Fruit fly (Drosophila melanogaster) whole organism, embryonic: Measurements from ENCODE around the gene CG16959.

ENCODE experiments used
- B-H1 ChIP-seq: fragments of 200-800 bp; sonication (Bioruptor generic); IDR thresholded peaks from 3 replicates; pipeline ENCODE4 v1.3.6; 2022; ENCODE audit warnings: missing biosample characterization, missing genetic modification characterization
- Bteb2 ChIP-seq: fragments of 200-800 bp; sonication (Bioruptor generic); optimal IDR thresholded peaks from 2 replicates; lab custom pipeline; 2016; ENCODE audit warnings: missing biosample characterization, missing genetic modification characterization
- CG1024 ChIP-seq: fragments of 200-800 bp; sonication (Bioruptor generic); IDR thresholded peaks from 2 replicates; pipeline ENCODE4 v1.3.6; 2022; ENCODE audit warnings: missing biosample characterization, missing genetic modification characterization
- CG11456 ChIP-seq: fragments of 200-800 bp; sonication (Bioruptor generic); IDR thresholded peaks from 3 replicates; pipeline ENCODE4 v1.3.6; 2022; ENCODE audit warnings: missing biosample characterization, missing genetic modification characterization
- CG12219 ChIP-seq: fragments of 200-800 bp; sonication (Bioruptor generic); optimal IDR thresholded peaks from 3 replicates; lab custom pipeline; 2018; ENCODE audit warnings: missing biosample characterization, mild to moderate bottlenecking, missing genetic modification characterization
- CG12391 ChIP-seq: fragments of 200-800 bp; sonication (Bioruptor generic); optimal IDR thresholded peaks from 3 replicates; lab custom pipeline; 2018; ENCODE audit warnings: missing biosample characterization, mild to moderate bottlenecking, missing genetic modification characterization, moderate library complexity
- CG12659 ChIP-seq: fragments of 200-800 bp; sonication (Bioruptor generic); optimal IDR thresholded peaks from 3 replicates; lab custom pipeline; 2017; ENCODE audit warnings: mild to moderate bottlenecking, missing biosample characterization, missing genetic modification reagents, missing genetic modification characterization
- CG12769 ChIP-seq: fragments of 200-800 bp; sonication (Bioruptor generic); optimal IDR thresholded peaks from 2 replicates; lab custom pipeline; 2019; ENCODE audit warnings: missing biosample characterization, mild to moderate bottlenecking, missing genetic modification characterization, moderate library complexity
- CG13424 ChIP-seq: fragments of 200-800 bp; sonication (Bioruptor generic); optimal IDR thresholded peaks from 2 replicates; lab custom pipeline; 2019; ENCODE audit warnings: missing biosample characterization, mild to moderate bottlenecking, missing genetic modification characterization, moderate library complexity
- CG14050 ChIP-seq: fragments of 200-800 bp; sonication (Bioruptor generic); IDR thresholded peaks from 3 replicates; pipeline ENCODE4 v1.3.6; 2022; ENCODE audit warnings: missing biosample characterization, missing genetic modification characterization
- CG1529 ChIP-seq: fragments of 200-800 bp; sonication (Bioruptor generic); optimal IDR thresholded peaks from 3 replicates; lab custom pipeline; 2018; ENCODE audit warnings: missing biosample characterization, missing genetic modification characterization
- CG16779 ChIP-seq: fragments of 200-800 bp; sonication (Bioruptor generic); IDR thresholded peaks from 2 replicates; pipeline ENCODE4 v1.3.6; 2022; ENCODE audit warnings: missing biosample characterization, missing genetic modification characterization
- CG17186 ChIP-seq: fragments of 200-800 bp; sonication (Bioruptor generic); optimal IDR thresholded peaks from 3 replicates; lab custom pipeline; 2017; ENCODE audit warnings: missing biosample characterization, missing genetic modification reagents, missing genetic modification characterization
- CG32767 ChIP-seq: fragments of 200-800 bp; sonication (Bioruptor generic); IDR thresholded peaks from 2 replicates; pipeline ENCODE4 v1.3.6; 2022; ENCODE audit warnings: missing biosample characterization, missing genetic modification characterization
- CG32772 ChIP-seq: fragments of 200-800 bp; sonication (Bioruptor generic); IDR thresholded peaks from 2 replicates; pipeline ENCODE4 v1.3.6; 2022; ENCODE audit warnings: missing biosample characterization, missing genetic modification characterization
- CG3281 ChIP-seq: fragments of 200-800 bp; sonication (Bioruptor generic); optimal IDR thresholded peaks from 3 replicates; lab custom pipeline; 2017; ENCODE audit warnings: missing biosample characterization, mild to moderate bottlenecking, missing genetic modification characterization
- CG3726 ChIP-seq: fragments of 200-800 bp; sonication (Bioruptor generic); IDR thresholded peaks from 3 replicates; pipeline ENCODE4, ENCODE4 v1.3.6; 2022; ENCODE audit warnings: missing biosample characterization, missing genetic modification characterization
- CG4820 ChIP-seq: fragments of 200-800 bp; sonication (Bioruptor generic); optimal IDR thresholded peaks from 3 replicates; lab custom pipeline; 2016; ENCODE audit warnings: missing biosample characterization, missing genetic modification characterization
- CG7357 ChIP-seq: fragments of 200-800 bp; sonication (Bioruptor generic); IDR thresholded peaks from 3 replicates; pipeline ENCODE4 v1.3.6; 2022; ENCODE audit warnings: missing biosample characterization, missing genetic modification characterization
- CG7556 ChIP-seq: fragments of 200-800 bp; sonication (Bioruptor generic); optimal IDR thresholded peaks from 2 replicates; lab custom pipeline; 2017; ENCODE audit warnings: missing biosample characterization, mild to moderate bottlenecking, missing genetic modification characterization
- CG8478 ChIP-seq: fragments of >200 bp; optimal IDR thresholded peaks from 2 replicates; lab custom pipeline; 2018
- Dll ChIP-seq: fragments of 200-800 bp; sonication (Bioruptor generic); IDR thresholded peaks from 4 replicates; pipeline ENCODE4 v1.3.6; 2022; ENCODE audit warnings: missing biosample characterization, missing genetic modification characterization; ENCODE audit not compliant: partially characterized antibody
- Drgx ChIP-seq: fragments of 200-800 bp; sonication (Bioruptor generic); IDR thresholded peaks from 2 replicates; pipeline ENCODE4 v1.3.6; 2022; ENCODE audit warnings: missing biosample characterization, missing genetic modification characterization
- Fer2 ChIP-seq: fragments of 200-800 bp; sonication (Bioruptor generic); optimal IDR thresholded peaks from 2 replicates; lab custom pipeline; 2018; ENCODE audit warnings: missing biosample characterization, mild to moderate bottlenecking, missing genetic modification characterization, moderate library complexity
- Gug ChIP-seq: fragments of 200-800 bp; sonication (Bioruptor generic); IDR thresholded peaks from 4 replicates; pipeline ENCODE4 v1.3.6; 2022; ENCODE audit warnings: missing biosample characterization, missing genetic modification characterization
- Hmr ChIP-seq: fragments of 200-800 bp; sonication (Bioruptor generic); optimal IDR thresholded peaks from 3 replicates; lab custom pipeline; 2017; ENCODE audit warnings: mild to moderate bottlenecking, missing biosample characterization, missing genetic modification reagents, missing genetic modification characterization
- Kr ChIP-seq: fragments of 200-800 bp; sonication (Bioruptor generic); optimal IDR thresholded peaks from 2 replicates; lab custom pipeline; 2017; ENCODE audit warnings: missing biosample characterization, mild to moderate bottlenecking, missing genetic modification characterization
- NC2β ChIP-seq: fragments of 200-800 bp; sonication (Bioruptor generic); optimal IDR thresholded peaks from 2 replicates; lab custom pipeline; 2016; ENCODE audit warnings: missing biosample characterization, missing genetic modification characterization
- Stat92E ChIP-seq, 3 experiments: fragments of >200 bp in 2 of 3; fragments of 200-800 bp in 1 of 3; sonication (Bioruptor generic) in 1 of 3; optimal IDR thresholded peaks; 2 replicates each; lab custom pipeline; 2017 to 2019; ENCODE audit warnings: missing biosample characterization in 3 of 3, missing genetic modification characterization in 3 of 3, mild to moderate bottlenecking in 1 of 3, moderate library complexity in 1 of 3
- Trl ChIP-seq, 3 experiments: fragments of >200 bp in 2 of 3; fragments of 200-800 bp in 1 of 3; sonication (Bioruptor generic) in 1 of 3; optimal IDR thresholded peaks; 2 replicates in 1 of 3; 3 replicates in 2 of 3; lab custom pipeline; 2016 to 2017; ENCODE audit warnings: missing biosample characterization in 1 of 3, missing genetic modification characterization in 1 of 3
- Usf ChIP-seq: fragments of 200-800 bp; sonication (Bioruptor generic); optimal IDR thresholded peaks from 2 replicates; lab custom pipeline; 2017; ENCODE audit warnings: missing genotype, missing biosample characterization, missing genetic modification characterization
- da ChIP-seq: fragments of 200-800 bp; sonication (Bioruptor generic); optimal IDR thresholded peaks from 2 replicates; lab custom pipeline; 2016; ENCODE audit warnings: missing biosample characterization, missing genetic modification characterization
- dpn ChIP-seq, 2 experiments: fragments of 200-800 bp; sonication (Bioruptor generic); optimal IDR thresholded peaks; 3 replicates each; lab custom pipeline; 2016; ENCODE audit warnings: missing biosample characterization in 2 of 2, missing genetic modification characterization in 2 of 2
- ewg ChIP-seq: fragments of 200-800 bp; sonication (Bioruptor generic); optimal IDR thresholded peaks from 3 replicates; lab custom pipeline; 2017; ENCODE audit warnings: mild to moderate bottlenecking, missing biosample characterization, missing genetic modification reagents, missing genetic modification characterization
- gem ChIP-seq: fragments of 200-800 bp; sonication (Bioruptor generic); optimal IDR thresholded peaks from 2 replicates; lab custom pipeline; 2019; ENCODE audit warnings: missing biosample characterization, mild to moderate bottlenecking, missing genetic modification characterization, moderate library complexity
- mirr ChIP-seq: fragments of 200-800 bp; sonication (Bioruptor generic); optimal IDR thresholded peaks from 3 replicates; lab custom pipeline; 2018; ENCODE audit warnings: missing biosample characterization, mild to moderate bottlenecking, missing genetic modification characterization
- nau ChIP-seq: fragments of 200-800 bp; sonication (Bioruptor generic); optimal IDR thresholded peaks from 3 replicates; lab custom pipeline; 2017; ENCODE audit warnings: missing biosample characterization, mild to moderate bottlenecking, missing genetic modification characterization, missing genetic modification reagents
- odd ChIP-seq: fragments of 200-800 bp; sonication (Bioruptor generic); optimal IDR thresholded peaks from 2 replicates; lab custom pipeline; 2017; ENCODE audit warnings: missing biosample characterization, mild to moderate bottlenecking, missing genetic modification characterization
- org-1 ChIP-seq: fragments of 200-800 bp; sonication (Bioruptor generic); optimal IDR thresholded peaks from 2 replicates; lab custom pipeline; 2017; ENCODE audit warnings: missing biosample characterization, missing genetic modification characterization
- repo ChIP-seq: fragments of 200-800 bp; sonication (Bioruptor generic); optimal IDR thresholded peaks from 2 replicates; lab custom pipeline; 2016; ENCODE audit warnings: missing biosample characterization, missing genetic modification characterization
- salm ChIP-seq: fragments of 200-800 bp; sonication (Bioruptor generic); optimal IDR thresholded peaks from 2 replicates; lab custom pipeline; 2018; ENCODE audit warnings: missing biosample characterization, mild to moderate bottlenecking, missing genetic modification characterization
- sug ChIP-seq: fragments of 200-800 bp; optimal IDR thresholded peaks from 2 replicates; lab custom pipeline; 2019; ENCODE audit warnings: missing biosample characterization, mild to moderate bottlenecking, missing genetic modification characterization, moderate library complexity
- tio ChIP-seq: fragments of 200-800 bp; sonication (Bioruptor generic); optimal IDR thresholded peaks from 2 replicates; lab custom pipeline; 2017; ENCODE audit warnings: missing biosample characterization, missing genetic modification characterization, inconsistent platforms
- toy ChIP-seq: fragments of 200-800 bp; sonication (Bioruptor generic); IDR thresholded peaks from 2 replicates; pipeline ENCODE4 v1.3.6; 2022; ENCODE audit warnings: missing biosample characterization, missing genetic modification characterization
- tup ChIP-seq: fragments of 200-800 bp; sonication (Bioruptor generic); optimal IDR thresholded peaks from 2 replicates; lab custom pipeline; 2016; ENCODE audit warnings: missing biosample characterization, mild to moderate bottlenecking, missing genetic modification characterization, moderate library complexity

Gene CG16959

DNA sequence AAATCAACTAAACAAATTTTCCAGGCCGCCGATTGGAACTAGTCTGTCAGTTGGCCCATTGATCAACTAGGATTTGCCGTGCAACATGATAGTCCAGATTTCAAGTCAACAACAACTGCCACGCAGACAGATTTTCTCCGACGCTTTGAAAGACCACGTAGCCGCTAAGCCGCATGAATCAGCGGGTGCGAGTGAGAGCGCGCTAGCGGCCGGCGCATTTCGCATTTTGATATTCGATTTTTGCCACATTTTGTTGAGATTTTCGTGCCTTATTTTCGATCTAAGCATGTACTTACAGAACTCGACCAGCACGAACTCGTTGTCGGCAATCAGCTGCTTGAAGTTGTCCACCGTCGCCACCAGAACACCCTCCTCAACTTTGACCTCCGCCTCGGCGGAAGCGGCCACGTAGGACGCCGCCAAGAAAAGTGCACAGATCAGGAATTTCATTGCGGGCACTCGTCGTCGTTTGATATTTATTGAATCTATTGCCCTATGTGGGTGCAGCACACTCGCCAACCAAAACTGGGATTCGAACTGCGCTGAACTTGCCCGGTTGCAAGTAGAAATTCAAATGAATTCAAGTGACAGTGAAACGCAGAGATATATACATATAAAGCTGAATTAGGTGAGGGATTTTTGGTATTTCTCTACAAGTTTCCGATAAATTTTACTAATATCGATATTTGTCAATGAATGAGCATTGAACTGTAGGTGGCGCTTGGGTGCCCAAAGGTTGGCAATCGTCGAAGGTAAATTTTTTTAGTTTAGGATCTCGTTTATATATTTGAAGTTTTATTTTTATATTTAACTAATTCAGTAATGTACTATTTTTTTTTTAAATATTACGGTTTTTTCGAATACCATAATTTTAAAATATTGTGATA is 17.1 kb upstream of the CG16959 start, which contains the start of gene Pdi (continued):
- TF ChIP-seq tup (GFP tag; lab: Kevin White, UChicago) = no peak
- TF ChIP-seq CG12769 (tag; lab: Kevin White, UChicago) = peak; percentile 43
- TF ChIP-seq CG12659 = peak; percentile 81
- TF ChIP-seq CG7357 (GFP tag; lab: Robert Waterston, UW) = no peak
- TF ChIP-seq CG11456 (GFP tag; lab: Robert Waterston, UW) = no peak
- no peak for TF ChIP-seq nau (GFP tag; lab: Kevin White, UChicago)
- no peak for TF ChIP-seq CG7556 (GFP tag; lab: Kevin White, UChicago)
- TF ChIP-seq, all 482 proteins: peak for 211

DNA sequence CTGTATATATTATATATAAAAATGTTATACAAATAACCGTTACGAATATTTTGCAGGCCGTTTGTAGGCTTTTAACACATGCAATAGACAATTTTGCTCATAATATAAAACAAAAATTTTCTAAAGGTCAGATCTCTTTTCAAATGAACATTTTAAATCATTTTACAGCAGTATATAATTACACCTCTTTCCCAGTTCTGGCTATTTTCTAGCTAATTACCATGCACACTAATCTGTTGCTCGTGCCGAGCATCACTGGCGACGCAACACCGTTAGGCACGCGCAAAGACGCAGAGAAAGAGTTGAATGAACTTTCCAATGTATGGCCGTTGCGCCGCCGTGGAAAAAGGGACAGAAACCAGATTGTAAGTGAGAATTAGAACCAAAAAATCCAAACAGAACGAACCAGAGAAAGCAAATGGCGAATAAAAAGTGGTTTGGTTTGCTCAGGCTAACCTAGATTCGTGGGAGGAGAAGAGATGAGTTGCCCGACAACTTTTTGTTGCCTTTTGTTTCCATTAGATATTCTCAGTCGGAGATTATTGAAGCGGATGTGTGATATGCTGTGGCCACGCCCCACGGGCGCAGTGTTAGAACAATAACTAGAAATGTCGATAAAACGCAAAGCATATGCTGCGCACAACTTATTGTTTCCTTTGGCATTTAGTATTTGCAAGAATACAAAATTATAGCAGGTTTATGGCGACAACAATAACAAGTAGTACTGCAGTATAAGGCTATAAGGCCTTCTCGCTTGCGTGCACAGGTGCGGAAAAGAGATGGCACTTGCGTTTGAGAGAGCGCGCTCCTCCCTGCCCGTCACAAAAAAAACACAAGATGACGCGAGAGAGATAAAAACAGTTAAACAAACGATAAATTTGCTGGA is 16.2 kb upstream of the CG16959 start:
- TF ChIP-seq Stat92E (GFP tag; optimal IDR thresholded peaks at IDR 0.05; lab: Kevin White, UChicago) = no peak
- TF ChIP-seq dpn (GFP tag; optimal IDR thresholded peaks at IDR 0.05; lab: Kevin White, UChicago) = peak in 1 of 2 experiments; percentile 36
- TF ChIP-seq org-1 (GFP tag; lab: Kevin White, UChicago) = no peak
- TF ChIP-seq sug (tag; lab: Kevin White, UChicago) = no peak
- TF ChIP-seq CG1024 (GFP tag; lab: Robert Waterston, UW) = no peak
- peak; percentile 42; the same call in 1 of the 2 replicates for TF ChIP-seq Drgx (GFP tag; lab: Robert Waterston, UW)
- no peak for TF ChIP-seq CG3281
- TF ChIP-seq CG4820 (GFP tag; lab: Kevin White, UChicago) = no peak
- TF ChIP-seq NC2β (GFP tag; lab: Kevin White, UChicago) = no peak
- TF ChIP-seq da = no peak
- TF ChIP-seq CG12391 (tag; lab: Kevin White, UChicago) = peak; percentile 46
- TF ChIP-seq CG17186 (GFP tag; lab: Kevin White, UChicago) = no peak
- peak; percentile 51 for TF ChIP-seq gem (tag; lab: Kevin White, UChicago)
- peak; percentile 11; the same call in 1 of the 4 replicates for TF ChIP-seq Gug (GFP tag; lab: Robert Waterston, UW)
- peak; percentile 19 for TF ChIP-seq Hmr (GFP tag; lab: Kevin White, UChicago)
- TF ChIP-seq ewg (GFP tag; lab: Kevin White, UChicago) = peak; percentile 79
- no peak for TF ChIP-seq Dll (GFP tag; lab: Robert Waterston, UW)
- no peak for TF ChIP-seq CG14050
- no peak for TF ChIP-seq B-H1 (GFP tag; lab: Robert Waterston, UW)
- peak; percentile 41 for TF ChIP-seq mirr (GFP tag; lab: Kevin White, UChicago)
- no peak for TF ChIP-seq CG3726
- no peak for TF ChIP-seq Usf (GFP tag; lab: Kevin White, UChicago)
- no peak for TF ChIP-seq CG16779 (GFP tag; lab: Robert Waterston, UW)
- no peak for TF ChIP-seq Bteb2 (GFP tag; lab: Kevin White, UChicago)
- TF ChIP-seq CG32767 (GFP tag; lab: Robert Waterston, UW) = no peak
- no peak for TF ChIP-seq toy (GFP tag; lab: Robert Waterston, UW)
- TF ChIP-seq CG8478 (lab: Kevin White, UChicago) = no peak
- peak; percentile 46 for TF ChIP-seq CG13424 (tag; lab: Kevin White, UChicago)
- TF ChIP-seq salm (tag; lab: Kevin White, UChicago) = no peak
- no peak for TF ChIP-seq CG32772
- peak; percentile 30 for TF ChIP-seq Kr (GFP tag; lab: Kevin White, UChicago)
- no peak for TF ChIP-seq tio (GFP tag; lab: Kevin White, UChicago)
- peak; percentile 2 for TF ChIP-seq CG12659
- no peak for TF ChIP-seq repo (GFP tag; lab: Kevin White, UChicago)
- no peak for TF ChIP-seq Fer2
- TF ChIP-seq CG12219 (GFP tag; lab: Kevin White, UChicago) = no peak
- peak; percentile 55 to 71 for TF ChIP-seq Trl (optimal IDR thresholded peaks at IDR 0.05; lab: Kevin White, UChicago)
- TF ChIP-seq Trl (GFP tag; optimal IDR thresholded peaks at IDR 0.05; lab: Kevin White, UChicago) = no peak
- no peak for TF ChIP-seq CG1529
- TF ChIP-seq odd (GFP tag; lab: Kevin White, UChicago) = no peak
